Worm (Caenorhabditis elegans): ENCODE results near the gene F54F2.14.

ce11 chrIII:8761040-8761654 is 30.2 kb upstream of the F54F2.14 start, which contains the start of gene aak-1:
- TF ChIP-seq madf-5 (GFP tag; IDR thresholded peaks at IDR 0.05) (no peak), nhr-237 (tag; optimal IDR thresholded peaks at IDR 0.05) (no peak), nhr-76 (tag; optimal IDR thresholded peaks at IDR 0.05) (no peak), mdl-1 (tag; optimal IDR thresholded peaks at IDR 0.05) (no peak)
